Worm (Caenorhabditis elegans) whole organism, late embryonic: ENCODE data around the gene mrpl-55.
A peak's percentile ranks its signal among the peaks of the same experiment; 100 is the strongest.

Source experiments
- F13H6.1 ChIP-seq: sonication (generic microtip); optimal IDR thresholded peaks from 2 replicates; lab custom pipeline; 2016; ENCODE audit warnings: missing genetic modification characterization, missing compliant biosample characterization
- K02D7.2 ChIP-seq: sonication (generic microtip); optimal IDR thresholded peaks from 2 replicates; lab custom pipeline; 2017; ENCODE audit warnings: mild to moderate bottlenecking, missing genetic modification characterization, missing compliant biosample characterization
- K09A11.1 ChIP-seq: sonication (generic microtip); optimal IDR thresholded peaks from 2 replicates; lab custom pipeline; 2017; ENCODE audit warnings: antibody characterized with exemption, mild to moderate bottlenecking, missing genetic modification characterization, missing compliant biosample characterization; ENCODE audit not compliant: insufficient read depth
- Y22D7AL.16 ChIP-seq: sonication (generic microtip); optimal IDR thresholded peaks from 2 replicates; lab custom pipeline; 2016; ENCODE audit warnings: missing genetic modification characterization, missing compliant biosample characterization
- ceh-18 ChIP-seq: sonication (generic microtip); optimal IDR thresholded peaks from 2 replicates; lab custom pipeline; 2016; ENCODE audit warnings: missing genetic modification characterization, missing compliant biosample characterization
- ceh-22 ChIP-seq: sonication (generic microtip); optimal IDR thresholded peaks from 2 replicates; lab custom pipeline; 2017; ENCODE audit warnings: missing biosample characterization, missing genetic modification characterization
- ceh-24 ChIP-seq: sonication (generic microtip); optimal IDR thresholded peaks from 2 replicates; lab custom pipeline; 2016; ENCODE audit warnings: mild to moderate bottlenecking, missing genetic modification characterization, missing compliant biosample characterization
- ceh-34 ChIP-seq: sonication (generic microtip); optimal IDR thresholded peaks from 2 replicates; lab custom pipeline; 2016; ENCODE audit warnings: mild to moderate bottlenecking, missing genetic modification characterization, missing compliant biosample characterization
- ceh-6 ChIP-seq: fragments of 200-800 bp; sonication (Bioruptor generic); optimal IDR thresholded peaks from 2 replicates; lab custom pipeline; 2018; ENCODE audit warnings: mild to moderate bottlenecking, missing genetic modification characterization, missing compliant biosample characterization
- elt-2 ChIP-seq: sonication (generic microtip); optimal IDR thresholded peaks from 2 replicates; lab custom pipeline; 2016; ENCODE audit warnings: missing genetic modification reagents, missing genetic modification characterization, missing compliant biosample characterization
- elt-4 ChIP-seq: sonication (generic microtip); optimal IDR thresholded peaks from 2 replicates; lab custom pipeline; 2016; ENCODE audit warnings: missing genetic modification characterization, missing compliant biosample characterization
- eyg-1 ChIP-seq: sonication (generic microtip); optimal IDR thresholded peaks from 2 replicates; lab custom pipeline; 2016; ENCODE audit warnings: missing genotype, missing genetic modification characterization, missing compliant biosample characterization
- fkh-6 ChIP-seq: sonication (generic microtip); optimal IDR thresholded peaks from 2 replicates; lab custom pipeline; 2016; ENCODE audit warnings: missing genetic modification characterization, missing compliant biosample characterization
- gmeb-2 ChIP-seq: sonication (generic microtip); optimal IDR thresholded peaks from 2 replicates; lab custom pipeline; 2016; ENCODE audit warnings: missing genetic modification characterization, inconsistent platforms, missing compliant biosample characterization
- hlh-30 ChIP-seq: sonication (generic microtip); optimal IDR thresholded peaks from 2 replicates; lab custom pipeline; 2017; ENCODE audit warnings: antibody characterized with exemption, missing genetic modification characterization, missing compliant biosample characterization; ENCODE audit not compliant: insufficient read depth
- hlh-8 ChIP-seq: sonication (generic microtip); optimal IDR thresholded peaks from 2 replicates; lab custom pipeline; 2016; ENCODE audit warnings: missing genotype, missing genetic modification characterization, missing compliant biosample characterization
- mec-3 ChIP-seq: sonication (generic microtip); optimal IDR thresholded peaks from 2 replicates; lab custom pipeline; 2016; ENCODE audit warnings: borderline replicate concordance, missing genetic modification characterization, missing compliant biosample characterization
- nhr-11 ChIP-seq: fragments of 150-350 bp; optimal IDR thresholded peaks from 2 replicates; lab custom pipeline; 2014; ENCODE audit warnings: missing biosample characterization, missing genetic modification characterization
- nhr-232 ChIP-seq: sonication (generic microtip); optimal IDR thresholded peaks from 2 replicates; lab custom pipeline; 2016; ENCODE audit warnings: missing genetic modification characterization, missing compliant biosample characterization
- pat-9 ChIP-seq: fragments of 200-800 bp; sonication (Bioruptor generic); optimal IDR thresholded peaks from 2 replicates; lab custom pipeline; 2018; ENCODE audit warnings: mild to moderate bottlenecking, missing genetic modification characterization, moderate library complexity, missing compliant biosample characterization
- pax-1 ChIP-seq: fragments of 150-350 bp; optimal IDR thresholded peaks from 2 replicates; lab custom pipeline; 2014; ENCODE audit warnings: missing biosample characterization, missing genetic modification characterization
- pha-2 ChIP-seq: sonication (generic microtip); optimal IDR thresholded peaks from 2 replicates; lab custom pipeline; 2017; ENCODE audit warnings: mild to moderate bottlenecking, missing genetic modification characterization, missing compliant biosample characterization
- pha-4 ChIP-seq: fragments of 150-350 bp; optimal IDR thresholded peaks from 2 replicates; lab custom pipeline; 2018; ENCODE audit warnings: missing biosample characterization, missing genetic modification reagents, missing genetic modification characterization
- pqm-1 ChIP-seq: sonication (generic microtip); optimal IDR thresholded peaks from 2 replicates; lab custom pipeline; 2016; ENCODE audit warnings: missing genetic modification characterization, missing compliant biosample characterization
- rnt-1 ChIP-seq: sonication (generic microtip); optimal IDR thresholded peaks from 2 replicates; lab custom pipeline; 2016; ENCODE audit warnings: missing genetic modification characterization, missing compliant biosample characterization
- sdc-2 ChIP-seq: sonication (generic microtip); optimal IDR thresholded peaks from 2 replicates; lab custom pipeline; 2016; ENCODE audit warnings: missing genotype, missing genetic modification characterization, missing compliant biosample characterization
- sox-2 ChIP-seq: fragments of 200-800 bp; sonication (Bioruptor generic); IDR thresholded peaks from 2 replicates; pipeline ENCODE4 v1.3.6; 2022; ENCODE audit warnings: missing genetic modification reagents, missing genetic modification characterization, missing compliant biosample characterization
- sox-4 ChIP-seq: sonication (generic microtip); optimal IDR thresholded peaks from 2 replicates; lab custom pipeline; 2017; ENCODE audit warnings: mild to moderate bottlenecking, missing genetic modification characterization, inconsistent platforms, missing compliant biosample characterization
- syd-9 ChIP-seq: sonication (generic microtip); optimal IDR thresholded peaks from 2 replicates; lab custom pipeline; 2016; ENCODE audit warnings: mild to moderate bottlenecking, missing genetic modification characterization, moderate library complexity, missing compliant biosample characterization
- tbx-2 ChIP-seq: sonication (generic microtip); optimal IDR thresholded peaks from 2 replicates; lab custom pipeline; 2016; ENCODE audit warnings: missing genetic modification characterization, missing compliant biosample characterization
- tbx-7 ChIP-seq: sonication (generic microtip); optimal IDR thresholded peaks from 2 replicates; lab custom pipeline; 2016; ENCODE audit warnings: missing genotype, missing genetic modification characterization, missing compliant biosample characterization
- ttx-3 ChIP-seq: sonication (generic microtip); optimal IDR thresholded peaks from 2 replicates; lab custom pipeline; 2016; ENCODE audit warnings: missing genetic modification reagents, missing genetic modification characterization, missing compliant biosample characterization
- unc-55 ChIP-seq: sonication (generic microtip); optimal IDR thresholded peaks from 2 replicates; lab custom pipeline; 2017; ENCODE audit warnings: missing biosample characterization, missing genetic modification reagents, missing genetic modification characterization

mrpl-55 gene

DNA sequence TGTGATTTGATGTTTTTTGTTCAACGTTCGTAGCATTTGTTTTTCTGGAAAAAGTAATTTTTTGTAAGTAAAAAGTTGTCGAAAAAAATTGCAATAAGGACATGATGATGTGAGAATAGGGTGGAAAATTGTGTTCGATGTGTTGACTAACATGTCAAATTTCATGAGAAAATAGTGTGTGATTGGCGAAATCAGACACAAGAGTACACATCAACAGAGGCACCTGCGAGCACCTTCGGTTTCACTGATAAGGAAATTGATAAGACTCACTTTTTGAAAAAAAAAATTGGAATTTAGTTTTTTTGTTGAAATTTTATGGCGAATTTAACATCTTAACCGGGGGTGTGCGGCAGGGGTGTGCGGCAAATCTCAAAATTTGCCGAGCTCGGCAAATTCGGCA is 3.3 kb upstream of the mrpl-55 start, which contains the start of gene hum-8:
Gene hum-8, minus strand, starts transcription at position 46 of the 400 bp plus-strand sequence.
- TF ChIP-seq elt-2 (tag; lab: Kevin White, UChicago) (peak; percentile 56), hlh-8 (tag; lab: Kevin White, UChicago) (no peak), nhr-232 (tag; lab: Kevin White, UChicago) (no peak), ceh-18 (tag; lab: Kevin White, UChicago) (no peak), pqm-1 (no peak)

DNA sequence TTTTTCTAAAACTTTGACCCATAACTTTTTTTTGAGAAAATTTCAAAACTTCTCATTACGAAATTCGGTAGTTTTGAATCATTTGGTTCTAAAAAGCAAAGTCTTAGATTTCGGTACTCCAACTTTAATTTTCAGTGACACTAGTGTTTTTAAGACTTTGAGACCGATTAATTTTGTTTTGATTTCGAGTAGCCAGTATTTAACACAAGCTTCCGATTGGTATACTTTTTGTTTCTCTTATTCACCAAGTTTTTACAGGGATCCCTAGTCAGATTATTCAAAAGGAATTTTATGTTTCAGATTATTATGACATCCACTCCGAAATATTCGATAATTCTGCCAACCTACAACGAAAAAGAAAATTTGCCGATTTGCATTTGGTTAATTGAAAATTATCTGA is 1.6 kb downstream of the mrpl-55 start, which contains the start of gene dpm-1:
Gene dpm-1, plus strand, starts transcription at position 301 of the 400 bp plus-strand sequence.
- TF ChIP-seq unc-55 (no peak), Y22D7AL.16 (tag; lab: Kevin White, UChicago) (no peak), sdc-2 (no peak), fkh-6 (tag; lab: Kevin White, UChicago) (no peak), pax-1 (tag; lab: Kevin White, UChicago) (no peak), rnt-1 (tag; lab: Kevin White, UChicago) (no peak), nhr-232 (tag; lab: Kevin White, UChicago) (no peak), elt-2 (tag; lab: Kevin White, UChicago) (no peak), pha-2 (tag; lab: Kevin White, UChicago) (no peak), F13H6.1 (tag; lab: Kevin White, UChicago) (no peak), K02D7.2 (tag; lab: Kevin White, UChicago) (no peak)

DNA sequence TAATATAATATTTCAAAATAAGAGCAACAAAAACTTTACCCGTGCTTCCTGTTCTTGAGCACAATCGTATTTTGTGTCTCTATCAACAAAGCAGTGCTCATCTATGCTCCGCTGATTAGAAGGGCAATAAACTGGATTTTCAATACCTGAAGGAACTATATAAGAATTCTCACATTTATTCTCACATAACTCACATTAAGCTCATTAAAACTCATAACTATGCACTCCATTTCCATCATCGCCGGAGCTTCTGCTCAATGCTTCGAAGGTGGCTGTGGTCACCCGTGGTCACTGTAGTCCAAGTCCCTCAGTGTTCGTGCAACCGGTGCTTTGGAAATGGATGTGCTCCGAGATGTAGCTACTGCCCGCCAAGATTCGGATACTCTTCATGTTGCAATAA is 11.0 kb downstream of the mrpl-55 start, which contains the start of the genes Y66H1A.8 and M04G7.5:
Gene Y66H1A.8, minus strand, starts transcription at position 101 of the 400 bp plus-strand sequence.
Gene M04G7.5, plus strand, starts transcription at position 258 of the 400 bp plus-strand sequence.
- TF ChIP-seq sdc-2 (no peak), K09A11.1 (no peak), syd-9 (tag; lab: Kevin White, UChicago) (no peak), eyg-1 (tag; lab: Kevin White, UChicago) (no peak), elt-4 (tag; lab: Kevin White, UChicago) (no peak), tbx-7 (tag; lab: Kevin White, UChicago) (no peak), fkh-6 (tag; lab: Kevin White, UChicago) (no peak), ceh-6 (GFP tag; lab: Kevin White, UChicago) (no peak), ceh-22 (tag; lab: Kevin White, UChicago) (no peak), tbx-2 (no peak), ttx-3 (tag; lab: Kevin White, UChicago) (no peak)
- TF ChIP-seq, all 69 proteins: peak for 0

DNA sequence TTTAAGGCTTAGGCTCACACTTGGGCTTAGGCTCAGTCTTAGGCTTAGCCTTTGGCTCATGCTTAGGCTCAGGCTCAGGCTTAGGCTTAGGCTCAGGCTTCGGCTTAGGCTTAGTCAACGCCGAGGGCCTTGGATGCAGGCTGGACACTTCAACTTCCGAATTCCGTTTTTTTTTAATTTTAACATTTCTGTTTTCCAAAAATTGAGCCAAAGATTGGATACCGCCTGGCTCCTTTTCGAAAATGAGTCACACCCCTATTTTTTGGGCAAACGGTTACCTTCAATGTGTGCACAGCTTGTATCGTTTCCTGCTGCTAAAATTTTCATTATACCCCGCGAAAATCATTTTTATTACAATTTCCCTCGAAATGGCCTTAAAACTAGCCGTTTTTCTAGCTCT is 11.7 kb downstream of the mrpl-55 start, which contains the start of gene M04G7.1:
Gene M04G7.1, plus strand, starts transcription at position 301 of the 400 bp plus-strand sequence.
- TF ChIP-seq hlh-30 (tag; lab: Kevin White, UChicago) (no peak), tbx-7 (tag; lab: Kevin White, UChicago) (no peak), sox-2 (GFP tag; lab: Robert Waterston, UW) (no peak), mec-3 (tag; lab: Kevin White, UChicago) (no peak), nhr-11 (no peak), ceh-34 (no peak), F13H6.1 (tag; lab: Kevin White, UChicago) (no peak), pha-4 (tag; lab: Kevin White, UChicago) (no peak), fkh-6 (tag; lab: Kevin White, UChicago) (no peak), nhr-232 (tag; lab: Kevin White, UChicago) (no peak), unc-55 (no peak), pax-1 (tag; lab: Kevin White, UChicago) (no peak), sox-4 (tag; lab: Kevin White, UChicago) (no peak), pha-2 (tag; lab: Kevin White, UChicago) (no peak), ceh-24 (tag; lab: Kevin White, UChicago) (no peak), pat-9 (tag; lab: Kevin White, UChicago) (no peak), gmeb-2 (tag; lab: Kevin White, UChicago) (no peak)
- TF ChIP-seq, all 69 proteins: peak for 0
